Worm (Caenorhabditis elegans) whole organism, L3 larva: ENCODE data around the gene str-33.

Experiments
- ZK546.5 ChIP-seq: sonication (generic microtip); optimal IDR thresholded peaks from 2 replicates; lab custom pipeline; 2017; ENCODE audit warnings: missing biosample characterization, missing genetic modification characterization
- ama-1 ChIP-seq: fragments of 150-350 bp; optimal IDR thresholded peaks from 2 replicates; lab custom pipeline; 2018
- daf-12 ChIP-seq: fragments of 150-350 bp; optimal IDR thresholded peaks from 2 replicates; lab custom pipeline; 2014; ENCODE audit warnings: missing biosample characterization, missing genetic modification reagents, missing genetic modification characterization
- egl-27 ChIP-seq: sonication (generic microtip); optimal IDR thresholded peaks from 4 replicates; lab custom pipeline; 2017; ENCODE audit warnings: missing biosample characterization, missing genetic modification reagents, missing genetic modification characterization
- egl-5 ChIP-seq: fragments of 150-350 bp; optimal IDR thresholded peaks from 2 replicates; lab custom pipeline; 2017; ENCODE audit warnings: missing biosample characterization, missing genetic modification reagents, missing genetic modification characterization, inconsistent platforms
- elt-1 ChIP-seq: fragments of 150-350 bp; optimal IDR thresholded peaks from 2 replicates; lab custom pipeline; 2014; ENCODE audit warnings: missing biosample characterization, missing genetic modification characterization
- elt-3 ChIP-seq, 3 experiments: fragments of 150-350 bp in 1 of 3; sonication (generic microtip) in 2 of 3; optimal IDR thresholded peaks; 2 replicates in 2 of 3; 4 replicates in 1 of 3; lab custom pipeline; 2014 to 2017; ENCODE audit warnings: missing biosample characterization in 3 of 3, missing genetic modification characterization in 3 of 3
- eor-1 ChIP-seq, 2 experiments: fragments of 150-350 bp; optimal IDR thresholded peaks; 2 replicates each; lab custom pipeline; 2014 to 2018; ENCODE audit warnings: missing biosample characterization in 2 of 2, missing genetic modification characterization in 2 of 2
- jun-1 ChIP-seq: fragments of 150-350 bp; optimal IDR thresholded peaks from 2 replicates; lab custom pipeline; 2014; ENCODE audit warnings: missing biosample characterization, missing genetic modification reagents, missing genetic modification characterization
- lin-39 ChIP-seq: fragments of 150-350 bp; optimal IDR thresholded peaks from 2 replicates; lab custom pipeline; 2018; ENCODE audit warnings: missing biosample characterization, missing genetic modification reagents, missing genetic modification characterization
- lsy-12 ChIP-seq: sonication (generic microtip); optimal IDR thresholded peaks from 2 replicates; lab custom pipeline; 2016; ENCODE audit warnings: mild to moderate bottlenecking, missing genetic modification characterization, missing compliant biosample characterization
- nhr-11 ChIP-seq: fragments of 150-350 bp; optimal IDR thresholded peaks from 2 replicates; lab custom pipeline; 2014; ENCODE audit warnings: missing biosample characterization, missing genetic modification characterization
- nhr-12 ChIP-seq: fragments of 150-350 bp; optimal IDR thresholded peaks from 2 replicates; lab custom pipeline; 2014; ENCODE audit warnings: missing biosample characterization, missing genetic modification characterization
- nhr-237 ChIP-seq: fragments of 150-350 bp; optimal IDR thresholded peaks from 2 replicates; lab custom pipeline; 2014; ENCODE audit warnings: missing biosample characterization, missing genetic modification characterization
- nhr-25 ChIP-seq: sonication (generic microtip); optimal IDR thresholded peaks from 2 replicates; lab custom pipeline; 2017; ENCODE audit warnings: missing biosample characterization, missing genetic modification characterization
- nhr-77 ChIP-seq: fragments of 150-350 bp; optimal IDR thresholded peaks from 2 replicates; lab custom pipeline; 2014; ENCODE audit warnings: missing biosample characterization, missing genetic modification characterization
- pqm-1 ChIP-seq: fragments of 150-350 bp; optimal IDR thresholded peaks from 2 replicates; lab custom pipeline; 2017; ENCODE audit warnings: missing biosample characterization, missing genetic modification characterization, inconsistent platforms
- snpc-4 ChIP-seq: fragments of 150-350 bp; optimal IDR thresholded peaks from 2 replicates; lab custom pipeline; 2014; ENCODE audit warnings: missing biosample characterization, missing genetic modification characterization
- tbx-2 ChIP-seq: sonication (generic microtip); optimal IDR thresholded peaks from 2 replicates; lab custom pipeline; 2016; ENCODE audit warnings: mild to moderate bottlenecking, missing genetic modification characterization, missing compliant biosample characterization
- unc-39 ChIP-seq: sonication (generic microtip); optimal IDR thresholded peaks from 4 replicates; lab custom pipeline; 2017; ENCODE audit warnings: missing biosample characterization, missing genetic modification characterization

Gene str-33

ce11 chrV:2771560-2771959, 43.2 kb downstream of the str-33 start, which contains the start of gene srh-56:
Gene srh-56, plus strand, starts transcription at chrV:2771860.
- TF ChIP-seq daf-12 (tag; lab: Kevin White, UChicago) (no peak), jun-1 (no peak), unc-39 (tag; lab: Kevin White, UChicago) (no peak), ZK546.5 (no peak), lsy-12 (no peak), pqm-1 (no peak), egl-5 (tag; lab: Kevin White, UChicago) (no peak), lin-39 (tag; lab: Kevin White, UChicago) (no peak), nhr-77 (no peak), elt-1 (tag; lab: Kevin White, UChicago) (no peak)

- TF ChIP-seq egl-27 (tag; lab: Kevin White, UChicago) (no peak), eor-1 (tag; optimal IDR thresholded peaks at IDR 0.05; lab: Kevin White, UChicago) (no peak), nhr-77 (no peak), jun-1 (no peak), nhr-11 (no peak), pqm-1 (no peak), ama-1 (no peak), nhr-237 (no peak), elt-3 (tag; optimal IDR thresholded peaks at IDR 0.05; lab: Kevin White, UChicago) (no peak), nhr-25 (tag; lab: Kevin White, UChicago) (no peak), nhr-12 (tag; lab: Kevin White, UChicago) (no peak), daf-12 (tag; lab: Kevin White, UChicago) (no peak), tbx-2 (no peak), snpc-4 (tag; lab: Kevin White, UChicago) (no peak)
Measured at ce11 chrV:2774042-2774441, 45.7 kb downstream of the str-33 start, which contains the start of gene srj-18. Gene srj-18, plus strand, starts transcription at chrV:2774342.
